Worm (Caenorhabditis elegans): ENCODE results near the gene fipr-8.

Gene fipr-8

DNA sequence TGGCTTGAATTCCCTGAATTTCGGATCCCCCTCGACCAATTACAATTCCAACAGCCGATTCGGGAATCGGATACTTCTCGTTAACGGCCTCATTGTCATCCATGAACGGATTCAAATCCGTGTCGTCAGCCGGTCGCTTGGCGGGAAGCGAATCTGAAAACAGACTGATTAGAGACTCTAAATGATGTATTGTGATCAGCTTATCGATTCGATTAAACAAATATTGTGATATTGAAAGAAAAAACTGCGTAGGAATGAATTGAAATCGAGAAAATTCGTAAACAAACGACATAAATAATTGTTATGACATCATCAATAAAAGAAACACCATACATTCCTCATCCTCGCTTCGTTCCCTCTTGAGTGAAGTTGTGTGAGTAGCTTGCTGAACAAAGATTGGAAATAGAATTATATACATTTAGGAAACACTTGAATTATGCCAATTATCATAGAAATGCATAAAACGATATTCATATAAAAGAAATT, 1.8 kb downstream of the fipr-8 start:
- no peak for TF ChIP-seq lin-32 (GFP tag; optimal IDR thresholded peaks at IDR 0.05)
- TF ChIP-seq nhr-76 (tag; optimal IDR thresholded peaks at IDR 0.05): no peak
- TF ChIP-seq ces-1 (GFP tag; optimal IDR thresholded peaks at IDR 0.05): no peak
- TF ChIP-seq ceh-83 (GFP tag; optimal IDR thresholded peaks at IDR 0.05): no peak
- TF ChIP-seq unc-120 (tag; optimal IDR thresholded peaks at IDR 0.05; ENCODE audit: poor library complexity, severe bottlenecking): no peak
- no peak for TF ChIP-seq sptf-1 (tag; optimal IDR thresholded peaks at IDR 0.05)
- no peak for TF ChIP-seq ham-2 (GFP tag; optimal IDR thresholded peaks at IDR 0.05)
- no peak for TF ChIP-seq lin-13 (tag; optimal IDR thresholded peaks at IDR 0.05)
- no peak for TF ChIP-seq drap-1 (GFP tag; optimal IDR thresholded peaks at IDR 0.05)
- TF ChIP-seq M03D4.4 (tag; optimal IDR thresholded peaks at IDR 0.05): no peak
- TF ChIP-seq unc-62 (GFP tag; optimal IDR thresholded peaks at IDR 0.05): no peak
- TF ChIP-seq lsy-2 (tag; optimal IDR thresholded peaks at IDR 0.05): no peak

DNA sequence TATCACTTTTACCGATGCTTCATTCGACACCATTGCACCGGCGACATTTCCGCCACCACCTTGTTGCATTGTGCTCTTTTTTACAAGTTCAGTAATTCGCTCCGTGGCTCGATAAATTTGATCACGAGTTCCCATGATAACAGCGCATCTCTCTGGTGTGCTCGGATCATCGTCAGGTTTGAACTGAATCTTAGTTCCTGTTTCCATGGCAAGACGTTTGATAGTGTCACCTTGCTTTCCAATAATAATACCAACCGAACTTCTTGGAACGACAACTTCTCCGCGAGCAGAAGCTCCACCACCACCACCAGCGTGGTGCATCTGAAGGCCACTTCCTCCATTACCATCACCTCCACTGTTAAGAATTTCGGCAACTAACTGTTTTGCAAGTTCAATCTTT, 2.6 kb downstream of the fipr-8 start:
- no peak for TF ChIP-seq lin-32 (GFP tag; optimal IDR thresholded peaks at IDR 0.05)

DNA sequence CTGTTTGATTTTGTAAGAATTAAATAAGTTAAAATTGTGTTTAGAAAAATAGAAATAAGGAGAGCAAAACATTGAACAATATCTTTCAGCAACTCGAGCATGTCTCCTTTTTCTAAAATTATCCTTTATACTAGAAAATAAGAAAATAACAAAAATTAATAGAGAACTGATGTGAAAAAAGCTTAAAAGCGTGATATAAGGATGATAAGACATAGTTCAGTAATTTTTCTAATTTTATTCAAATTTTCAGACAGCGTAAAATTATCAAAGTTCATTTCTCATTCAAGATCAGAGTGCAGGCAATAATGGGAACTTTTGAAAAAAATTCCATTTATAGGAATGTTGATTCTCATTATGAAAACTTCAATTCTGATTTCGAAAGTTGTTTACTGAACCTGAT, 6.4 kb downstream of the fipr-8 start, which contains the start of gene str-182:
str-182 (minus strand) TSS at position 101 of the 400 bp plus-strand sequence.
- TF ChIP-seq hlh-1 (tag; optimal IDR thresholded peaks at IDR 0.05): no peak
- no peak for TF ChIP-seq bed-3 (GFP tag; optimal IDR thresholded peaks at IDR 0.05)
- no peak for TF ChIP-seq lin-32 (GFP tag; optimal IDR thresholded peaks at IDR 0.05)
- TF ChIP-seq nhr-28 (tag; optimal IDR thresholded peaks at IDR 0.05): no peak
- no peak for TF ChIP-seq ham-2 (GFP tag; optimal IDR thresholded peaks at IDR 0.05)
- TF ChIP-seq blmp-1 (tag; optimal IDR thresholded peaks at IDR 0.05): no peak
- no peak for TF ChIP-seq ceh-43 (GFP tag; optimal IDR thresholded peaks at IDR 0.05)
- no peak for TF ChIP-seq flh-1 (GFP tag; optimal IDR thresholded peaks at IDR 0.05)
- TF ChIP-seq ces-1 (GFP tag; optimal IDR thresholded peaks at IDR 0.05): no peak
- TF ChIP-seq mep-1 (tag; optimal IDR thresholded peaks at IDR 0.05): no peak
- TF ChIP-seq snpc-4 (tag; optimal IDR thresholded peaks at IDR 0.05): no peak
- no peak for TF ChIP-seq nhr-2 (tag; optimal IDR thresholded peaks at IDR 0.05)
- TF ChIP-seq lin-13 (tag; optimal IDR thresholded peaks at IDR 0.05): no peak
- no peak for TF ChIP-seq nhr-76 (tag; optimal IDR thresholded peaks at IDR 0.05)
- no peak for TF ChIP-seq cnd-1 (tag; optimal IDR thresholded peaks at IDR 0.05)
- TF ChIP-seq zip-8 (tag; optimal IDR thresholded peaks at IDR 0.05): no peak
- no peak for TF ChIP-seq M03D4.4 (tag; optimal IDR thresholded peaks at IDR 0.05)
- no peak for TF ChIP-seq sptf-1 (tag; optimal IDR thresholded peaks at IDR 0.05)
- TF ChIP-seq pha-4 (tag; optimal IDR thresholded peaks at IDR 0.05): no peak
- no peak for TF ChIP-seq elt-3 (tag; optimal IDR thresholded peaks at IDR 0.05)

DNA sequence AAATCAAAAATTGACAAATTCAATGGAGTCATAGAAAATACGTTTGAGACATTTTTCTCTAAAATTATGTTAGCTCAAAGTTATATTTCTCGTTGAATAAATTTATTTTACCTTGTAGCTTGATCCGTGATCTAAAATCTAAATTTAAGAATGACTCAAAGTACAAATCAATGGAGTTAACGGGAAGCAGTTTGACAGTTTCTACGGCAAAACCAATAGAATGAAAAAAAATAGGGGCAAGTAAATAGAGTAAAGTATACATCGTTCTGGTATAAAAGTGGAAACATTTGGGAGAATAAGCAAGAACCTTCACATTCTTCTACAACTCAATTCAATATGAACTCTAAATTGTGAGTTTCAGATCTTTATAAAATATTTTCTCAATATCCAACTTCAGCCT, 8.8 kb downstream of the fipr-8 start, which contains the start of gene fipr-6:
fipr-6 (plus strand) TSS at position 301 of the 400 bp plus-strand sequence.
- no peak for TF ChIP-seq bed-3 (GFP tag; optimal IDR thresholded peaks at IDR 0.05)
- no peak for TF ChIP-seq tbx-8 (GFP tag; optimal IDR thresholded peaks at IDR 0.05)
- TF ChIP-seq unc-39 (tag; optimal IDR thresholded peaks at IDR 0.05): no peak
- no peak for TF ChIP-seq lsy-2 (tag; optimal IDR thresholded peaks at IDR 0.05)
- TF ChIP-seq hlh-1 (tag; optimal IDR thresholded peaks at IDR 0.05): no peak
- no peak for TF ChIP-seq zip-8 (tag; optimal IDR thresholded peaks at IDR 0.05)
- TF ChIP-seq flh-1 (GFP tag; optimal IDR thresholded peaks at IDR 0.05): no peak
- TF ChIP-seq mls-2 (tag; optimal IDR thresholded peaks at IDR 0.05): no peak
- TF ChIP-seq lin-13 (tag; optimal IDR thresholded peaks at IDR 0.05): no peak
- no peak for TF ChIP-seq drap-1 (GFP tag; optimal IDR thresholded peaks at IDR 0.05)
- TF ChIP-seq M03D4.4 (tag; optimal IDR thresholded peaks at IDR 0.05): no peak
- no peak for TF ChIP-seq nhr-237 (tag; optimal IDR thresholded peaks at IDR 0.05)

DNA sequence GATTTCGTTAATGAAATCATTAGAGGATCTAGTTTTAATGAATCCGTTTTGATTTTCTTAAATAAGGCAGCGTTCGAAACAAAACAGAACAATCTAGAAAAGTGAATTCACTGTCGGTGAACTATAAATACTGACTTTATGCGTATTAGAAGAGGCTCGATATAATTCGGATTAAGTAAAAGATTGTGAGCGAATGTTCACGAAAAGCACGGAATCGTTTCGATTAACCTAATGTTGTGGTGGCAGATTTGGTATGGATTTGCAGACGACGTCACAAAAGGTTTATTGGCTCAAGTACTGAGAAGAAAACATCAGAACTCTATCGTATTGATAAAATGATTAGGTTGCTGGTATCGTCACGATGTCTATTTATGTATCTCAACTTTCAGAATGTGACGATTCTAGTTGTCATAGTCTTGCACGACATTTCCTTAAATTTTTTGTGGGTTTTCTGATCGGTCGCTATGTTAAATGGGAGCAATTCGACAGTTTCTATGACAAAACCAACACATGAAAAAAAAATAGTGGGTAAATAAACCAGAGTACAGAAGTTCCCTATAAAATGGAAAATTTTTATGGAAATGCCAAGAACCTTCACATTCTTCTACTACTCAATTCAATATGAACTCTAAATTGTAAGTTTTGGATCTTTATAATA, 10.4 kb downstream of the fipr-8 start, which contains the start of the genes pyt-1 and fipr-7:
pyt-1 (minus strand) TSS at position 101 of the 658 bp plus-strand sequence.
fipr-7 (plus strand) TSS at position 608 of the 658 bp plus-strand sequence.
- TF ChIP-seq unc-120 (tag; optimal IDR thresholded peaks at IDR 0.05; ENCODE audit: poor library complexity, severe bottlenecking) (no peak), nhr-76 (tag; optimal IDR thresholded peaks at IDR 0.05) (no peak), cnd-1 (tag; optimal IDR thresholded peaks at IDR 0.05) (no peak)

Measured in whole organism, mixed stage, embryonic.